Fruit fly (Drosophila melanogaster) whole organism, embryonic: Measurements from ENCODE around the gene CG46313.

Source experiments
- ATbp ChIP-seq: fragments of 200-800 bp; sonication (Bioruptor generic); optimal IDR thresholded peaks from 2 replicates; lab custom pipeline; 2017; ENCODE audit warnings: missing biosample characterization, mild to moderate bottlenecking, missing genetic modification characterization, missing genetic modification reagents
- Adf1 ChIP-seq: fragments of 200-800 bp; sonication (Bioruptor generic); IDR thresholded peaks from 2 replicates; pipeline ENCODE4 v1.3.6; 2022; ENCODE audit warnings: missing biosample characterization, missing genetic modification characterization
- B-H2 ChIP-seq: fragments of 200-800 bp; sonication (Bioruptor generic); optimal IDR thresholded peaks from 2 replicates; lab custom pipeline; 2018; ENCODE audit warnings: missing biosample characterization, mild to moderate bottlenecking, missing genetic modification characterization
- C15 ChIP-seq: fragments of 200-800 bp; sonication (Bioruptor generic); IDR thresholded peaks from 3 replicates; pipeline ENCODE4 v1.3.6; 2022; ENCODE audit warnings: missing biosample characterization, missing genetic modification characterization
- CG1024 ChIP-seq: fragments of 200-800 bp; sonication (Bioruptor generic); IDR thresholded peaks from 2 replicates; pipeline ENCODE4 v1.3.6; 2022; ENCODE audit warnings: missing biosample characterization, missing genetic modification characterization
- CG10267 ChIP-seq: fragments of 200-800 bp; sonication (Bioruptor generic); optimal IDR thresholded peaks from 2 replicates; lab custom pipeline; 2018; ENCODE audit warnings: missing biosample characterization, mild to moderate bottlenecking, missing genetic modification characterization, moderate library complexity
- CG13123 ChIP-seq: fragments of 200-800 bp; sonication (Bioruptor generic); optimal IDR thresholded peaks from 2 replicates; lab custom pipeline; 2016; ENCODE audit warnings: missing biosample characterization, missing genetic modification characterization
- CG13296 ChIP-seq: fragments of 200-800 bp; sonication (Bioruptor generic); optimal IDR thresholded peaks from 3 replicates; lab custom pipeline; 2018; ENCODE audit warnings: missing biosample characterization, mild to moderate bottlenecking, missing genetic modification characterization
- CG13424 ChIP-seq: fragments of 200-800 bp; sonication (Bioruptor generic); optimal IDR thresholded peaks from 2 replicates; lab custom pipeline; 2019; ENCODE audit warnings: missing biosample characterization, mild to moderate bottlenecking, missing genetic modification characterization, moderate library complexity
- CG14014 ChIP-seq: fragments of 200-800 bp; sonication (Bioruptor generic); IDR thresholded peaks from 2 replicates; pipeline ENCODE4 v1.3.6; 2022; ENCODE audit warnings: missing biosample characterization, missing genetic modification characterization
- CG1529 ChIP-seq: fragments of 200-800 bp; sonication (Bioruptor generic); optimal IDR thresholded peaks from 3 replicates; lab custom pipeline; 2018; ENCODE audit warnings: missing biosample characterization, missing genetic modification characterization
- CG15601 ChIP-seq: fragments of 200-800 bp; sonication (Bioruptor generic); optimal IDR thresholded peaks from 3 replicates; lab custom pipeline; 2019; ENCODE audit warnings: missing biosample characterization, mild to moderate bottlenecking, missing genetic modification characterization, moderate library complexity
- CG1603 ChIP-seq: fragments of 200-800 bp; sonication (Bioruptor generic); optimal IDR thresholded peaks from 2 replicates; lab custom pipeline; 2019; ENCODE audit warnings: missing biosample characterization, mild to moderate bottlenecking, missing genetic modification characterization, moderate library complexity
- CG17802 ChIP-seq: fragments of 200-800 bp; sonication (Bioruptor generic); optimal IDR thresholded peaks from 2 replicates; lab custom pipeline; 2018; ENCODE audit warnings: missing biosample characterization, mild to moderate bottlenecking, missing genetic modification characterization, moderate library complexity
- CG2116 ChIP-seq: fragments of 200-800 bp; sonication (Bioruptor generic); optimal IDR thresholded peaks from 3 replicates; lab custom pipeline; 2018; ENCODE audit warnings: missing biosample characterization, mild to moderate bottlenecking, missing genetic modification characterization
- CG2202 ChIP-seq: fragments of 200-800 bp; sonication (Bioruptor generic); optimal IDR thresholded peaks from 2 replicates; lab custom pipeline; 2018; ENCODE audit warnings: missing biosample characterization, mild to moderate bottlenecking, missing genetic modification characterization
- CG3281 ChIP-seq: fragments of 200-800 bp; sonication (Bioruptor generic); optimal IDR thresholded peaks from 3 replicates; lab custom pipeline; 2017; ENCODE audit warnings: missing biosample characterization, mild to moderate bottlenecking, missing genetic modification characterization
- CG3838 ChIP-seq: fragments of 200-800 bp; sonication (Bioruptor generic); optimal IDR thresholded peaks from 3 replicates; lab custom pipeline; 2016; ENCODE audit warnings: missing biosample characterization, missing genetic modification characterization
- CG4282 ChIP-seq: fragments of 200-800 bp; sonication (Bioruptor generic); optimal IDR thresholded peaks from 2 replicates; lab custom pipeline; 2016; ENCODE audit warnings: missing biosample characterization, missing genetic modification characterization
- CG4424 ChIP-seq: fragments of 200-800 bp; sonication (Bioruptor generic); optimal IDR thresholded peaks from 3 replicates; lab custom pipeline; 2016; ENCODE audit warnings: missing biosample characterization, missing genetic modification characterization
- CTCF ChIP-seq: fragments of 200-800 bp; sonication (Bioruptor generic); optimal IDR thresholded peaks from 2 replicates; lab custom pipeline; 2017; ENCODE audit warnings: missing biosample characterization, mild to moderate bottlenecking, missing genetic modification characterization, moderate library complexity
- Dad ChIP-seq: fragments of 200-800 bp; sonication (Bioruptor generic); optimal IDR thresholded peaks from 3 replicates; lab custom pipeline; 2016; ENCODE audit warnings: missing biosample characterization, missing genetic modification characterization
- HmgZ ChIP-seq: fragments of 200-800 bp; sonication (Bioruptor generic); optimal IDR thresholded peaks from 2 replicates; lab custom pipeline; 2018; ENCODE audit warnings: missing biosample characterization, mild to moderate bottlenecking, missing genetic modification characterization
- Hr39 ChIP-seq: fragments of >200 bp; optimal IDR thresholded peaks from 2 replicates; lab custom pipeline; 2017
- MBD-R2 ChIP-seq: fragments of 200-800 bp; sonication (Bioruptor generic); IDR thresholded peaks from 2 replicates; pipeline ENCODE4 v1.3.6; 2022; ENCODE audit warnings: missing biosample characterization, missing genetic modification characterization
- Myb ChIP-seq: fragments of 200-800 bp; sonication (Bioruptor generic); optimal IDR thresholded peaks from 2 replicates; lab custom pipeline; 2016; ENCODE audit warnings: missing biosample characterization, missing genetic modification characterization
- Scr ChIP-seq: fragments of 200-800 bp; sonication (Bioruptor generic); IDR thresholded peaks from 2 replicates; pipeline ENCODE4 v1.3.6; 2022; ENCODE audit warnings: missing biosample characterization, missing genetic modification characterization; ENCODE audit not compliant: partially characterized antibody
- Sin3A ChIP-seq: fragments of >200 bp; optimal IDR thresholded peaks from 2 replicates; lab custom pipeline; 2018
- Trl ChIP-seq, 3 experiments: fragments of >200 bp in 2 of 3; fragments of 200-800 bp in 1 of 3; sonication (Bioruptor generic) in 1 of 3; optimal IDR thresholded peaks; 2 replicates in 1 of 3; 3 replicates in 2 of 3; lab custom pipeline; 2016 to 2017; ENCODE audit warnings: missing biosample characterization in 1 of 3, missing genetic modification characterization in 1 of 3
- bab2 ChIP-seq: fragments of 200-800 bp; sonication (Bioruptor generic); optimal IDR thresholded peaks from 2 replicates; lab custom pipeline; 2016; ENCODE audit warnings: missing biosample characterization, missing genetic modification characterization
- bowl ChIP-seq: fragments of 200-800 bp; sonication (Bioruptor generic); IDR thresholded peaks from 2 replicates; pipeline ENCODE4 v1.3.6; 2022; ENCODE audit warnings: missing biosample characterization, missing genetic modification characterization
- cad ChIP-seq: fragments of >200 bp; optimal IDR thresholded peaks from 2 replicates; lab custom pipeline; 2017; ENCODE audit warnings: missing biosample characterization, missing genetic modification characterization
- chinmo ChIP-seq: fragments of 200-800 bp; sonication (Bioruptor generic); IDR thresholded peaks from 4 replicates; pipeline ENCODE4 v1.3.6; 2022; ENCODE audit warnings: missing biosample characterization, missing genetic modification characterization; ENCODE audit not compliant: partially characterized antibody
- chm ChIP-seq: fragments of 200-800 bp; sonication (Bioruptor generic); IDR thresholded peaks from 2 replicates; pipeline ENCODE4 v1.3.6; 2022; ENCODE audit warnings: missing biosample characterization, missing genetic modification characterization
- crol ChIP-seq: fragments of 200-800 bp; sonication (Bioruptor generic); IDR thresholded peaks from 2 replicates; pipeline ENCODE4 v1.3.6; 2022; ENCODE audit warnings: missing biosample characterization, missing genetic modification characterization
- emc ChIP-seq: fragments of 200-800 bp; sonication (Bioruptor generic); optimal IDR thresholded peaks from 2 replicates; lab custom pipeline; 2016; ENCODE audit warnings: missing biosample characterization, missing genetic modification characterization
- esg ChIP-seq: fragments of 200-800 bp; sonication (Bioruptor generic); conservative IDR thresholded peaks from 2 replicates; pipeline ENCODE4 v1.3.6; 2022; ENCODE audit warnings: missing biosample characterization, missing genetic modification characterization
- fd64A ChIP-seq: fragments of 200-800 bp; sonication (Bioruptor generic); optimal IDR thresholded peaks from 3 replicates; lab custom pipeline; 2018; ENCODE audit warnings: missing biosample characterization, mild to moderate bottlenecking, missing genetic modification characterization
- gsb ChIP-seq: fragments of 200-800 bp; sonication (Bioruptor generic); IDR thresholded peaks from 2 replicates; pipeline ENCODE4 v1.3.6; 2022; ENCODE audit warnings: missing biosample characterization, missing genetic modification characterization
- gsb-n ChIP-seq: fragments of 200-800 bp; sonication (Bioruptor generic); optimal IDR thresholded peaks from 3 replicates; lab custom pipeline; 2018; ENCODE audit warnings: missing biosample characterization, mild to moderate bottlenecking, missing genetic modification characterization
- hbn ChIP-seq: fragments of 200-800 bp; sonication (Bioruptor generic); IDR thresholded peaks from 2 replicates; pipeline ENCODE4 v1.3.6; 2022; ENCODE audit warnings: missing biosample characterization, missing genetic modification characterization; ENCODE audit not compliant: partially characterized antibody
- her ChIP-seq: fragments of 200-800 bp; sonication (Bioruptor generic); optimal IDR thresholded peaks from 2 replicates; lab custom pipeline; 2016; ENCODE audit warnings: missing biosample characterization, missing genetic modification characterization
- lilli ChIP-seq: fragments of 200-800 bp; sonication (Bioruptor generic); optimal IDR thresholded peaks from 3 replicates; lab custom pipeline; 2016; ENCODE audit warnings: missing biosample characterization, missing genetic modification characterization
- pita ChIP-seq: fragments of 200-800 bp; sonication (Bioruptor generic); optimal IDR thresholded peaks from 2 replicates; lab custom pipeline; 2017; ENCODE audit warnings: missing biosample characterization, mild to moderate bottlenecking, missing genetic modification characterization
- ranshi ChIP-seq: fragments of 200-800 bp; sonication (Bioruptor generic); IDR thresholded peaks from 2 replicates; pipeline ENCODE4 v1.3.6; 2022; ENCODE audit warnings: missing biosample characterization, missing genetic modification characterization
- ro ChIP-seq: fragments of 200-800 bp; sonication (Bioruptor generic); IDR thresholded peaks from 2 replicates; pipeline ENCODE4 v1.3.6; 2022; ENCODE audit warnings: missing biosample characterization, missing genetic modification characterization
- sim ChIP-seq: fragments of 200-800 bp; sonication (Bioruptor generic); IDR thresholded peaks from 2 replicates; pipeline ENCODE4 v1.3.6; 2022; ENCODE audit warnings: missing biosample characterization, missing genetic modification characterization
- slp2 ChIP-seq: fragments of 200-800 bp; sonication (Bioruptor generic); optimal IDR thresholded peaks from 2 replicates; lab custom pipeline; 2016; ENCODE audit warnings: missing biosample characterization, missing genetic modification characterization
- sqz ChIP-seq: fragments of 200-800 bp; sonication (Bioruptor generic); optimal IDR thresholded peaks from 3 replicates; lab custom pipeline; 2018; ENCODE audit warnings: missing biosample characterization, mild to moderate bottlenecking, missing genetic modification characterization
- tx ChIP-seq: fragments of 200-800 bp; sonication (Bioruptor generic); optimal IDR thresholded peaks from 2 replicates; lab custom pipeline; 2016; ENCODE audit warnings: missing biosample characterization, missing genetic modification characterization
- vfl ChIP-seq: fragments of 200-800 bp; sonication (Bioruptor generic); optimal IDR thresholded peaks from 2 replicates; lab custom pipeline; 2016; ENCODE audit warnings: missing biosample characterization, missing genetic modification characterization
- wdn ChIP-seq: fragments of 200-800 bp; sonication (Bioruptor generic); IDR thresholded peaks from 2 replicates; pipeline ENCODE4 v1.3.6; 2022; ENCODE audit warnings: missing biosample characterization, missing genetic modification characterization

Gene CG46313

dm6 chr3R:26964452-26965133 lies 13.7 kb upstream of the CG46313 start, which contains the start of gene Tsp97E (continued):
- TF ChIP-seq CG17802 (tag; lab: Kevin White, UChicago) = no peak
- no peak for TF ChIP-seq C15 (GFP tag; lab: Robert Waterston, UW)
- TF ChIP-seq Hr39 (lab: Kevin White, UChicago) = no peak
- TF ChIP-seq Myb = peak; percentile 23
- TF ChIP-seq Scr (GFP tag; lab: Robert Waterston, UW) = peak; percentile 79
- TF ChIP-seq CG10267 (tag; lab: Kevin White, UChicago) = peak; percentile 50
- no peak for TF ChIP-seq Trl (optimal IDR thresholded peaks at IDR 0.05; lab: Kevin White, UChicago)
- TF ChIP-seq Trl (GFP tag; optimal IDR thresholded peaks at IDR 0.05; lab: Kevin White, UChicago) = no peak
- no peak for TF ChIP-seq chm (GFP tag; lab: Robert Waterston, UW)
- TF ChIP-seq bab2 (GFP tag; lab: Kevin White, UChicago) = no peak
- TF ChIP-seq CG13123 (GFP tag; lab: Kevin White, UChicago) = no peak
- TF ChIP-seq CG4424 (GFP tag; lab: Kevin White, UChicago) = no peak
- no peak for TF ChIP-seq lilli (GFP tag; lab: Kevin White, UChicago)
- TF ChIP-seq wdn (GFP tag; lab: Robert Waterston, UW) = no peak
- peak; percentile 98 for TF ChIP-seq her (GFP tag; lab: Kevin White, UChicago)
- TF ChIP-seq CG1529 (GFP tag; lab: Kevin White, UChicago) = no peak
- TF ChIP-seq gsb (GFP tag; lab: Robert Waterston, UW) = no peak
- no peak for TF ChIP-seq CG1024
- TF ChIP-seq CG14014 (GFP tag; lab: Robert Waterston, UW) = no peak
- TF ChIP-seq CG15601 (tag; lab: Kevin White, UChicago) = peak; percentile 32
- no peak for TF ChIP-seq sim (GFP tag; lab: Robert Waterston, UW)
- no peak for TF ChIP-seq CG4282 (GFP tag; lab: Kevin White, UChicago)
- TF ChIP-seq CG13424 (tag; lab: Kevin White, UChicago) = no peak
- TF ChIP-seq emc (GFP tag; lab: Kevin White, UChicago) = no peak
- TF ChIP-seq pita (GFP tag; lab: Kevin White, UChicago) = no peak
- peak; percentile 15 for TF ChIP-seq gsb-n
- peak; percentile 12; the same call in 1 of the 2 replicates for TF ChIP-seq MBD-R2 (GFP tag; lab: Robert Waterston, UW)
- no peak for TF ChIP-seq slp2 (GFP tag; lab: Kevin White, UChicago)
- peak; percentile 53; the same call in 1 of the 2 replicates for TF ChIP-seq hbn
- no peak for TF ChIP-seq ATbp (GFP tag; lab: Kevin White, UChicago)
- no peak for TF ChIP-seq cad (GFP tag; lab: Kevin White, UChicago)
- TF ChIP-seq CG2202 (tag; lab: Kevin White, UChicago) = no peak
- no peak for TF ChIP-seq tx (GFP tag; lab: Kevin White, UChicago)
- no peak for TF ChIP-seq crol (GFP tag; lab: Robert Waterston, UW)
- TF ChIP-seq esg (GFP tag; lab: Robert Waterston, UW) = no peak
- no peak for TF ChIP-seq bowl (GFP tag; lab: Robert Waterston, UW)
- peak; percentile 92 for TF ChIP-seq sqz
- peak; percentile 38 for TF ChIP-seq HmgZ (tag; lab: Kevin White, UChicago)
- no peak for TF ChIP-seq Sin3A (lab: Kevin White, UChicago)
- no peak for TF ChIP-seq CG13296
- TF ChIP-seq CTCF (GFP tag; lab: Kevin White, UChicago) = no peak
- TF ChIP-seq B-H2 (GFP tag; lab: Kevin White, UChicago) = no peak
- TF ChIP-seq Adf1 (GFP tag; lab: Robert Waterston, UW) = no peak
- TF ChIP-seq ro (GFP tag; lab: Robert Waterston, UW) = no peak
- TF ChIP-seq vfl = no peak
- TF ChIP-seq CG2116 (GFP tag; lab: Kevin White, UChicago) = peak; percentile 99
- TF ChIP-seq ranshi (GFP tag; lab: Robert Waterston, UW) = no peak
- no peak for TF ChIP-seq Dad (GFP tag; lab: Kevin White, UChicago)
- peak; percentile 78; the same call in 1 of the 4 replicates for TF ChIP-seq chinmo (GFP tag; lab: Robert Waterston, UW)
- no peak for TF ChIP-seq fd64A
- TF ChIP-seq CG1603 (tag; lab: Kevin White, UChicago) = no peak
- TF ChIP-seq CG3281 (GFP tag; lab: Kevin White, UChicago) = no peak
- TF ChIP-seq CG3838 (GFP tag; lab: Kevin White, UChicago) = no peak
